Worm (Caenorhabditis elegans): ENCODE data around the gene srt-44.
A peak's percentile ranks its signal among the peaks of the same experiment; 100 is the strongest.
"Not testable (repeated sequence)": the region's sequence is repeated elsewhere in the genome, so short reads cannot be mapped to it uniquely, and the experiment has no call there.

The srt-44 gene

ce11 chrIV:15103224-15103679 lies at the start of gene srt-44:
Gene srt-44 (plus strand): TSS chrIV:15103629.
- TF ChIP-seq attf-5 (GFP tag; optimal IDR thresholded peaks at IDR 0.05) = no peak
- TF ChIP-seq snpc-4 (GFP tag; optimal IDR thresholded peaks at IDR 0.05) = no peak
- TF ChIP-seq snpc-4 (tag; optimal IDR thresholded peaks at IDR 0.05) = peak in 1 of 4 experiments; percentile 50

DNA sequence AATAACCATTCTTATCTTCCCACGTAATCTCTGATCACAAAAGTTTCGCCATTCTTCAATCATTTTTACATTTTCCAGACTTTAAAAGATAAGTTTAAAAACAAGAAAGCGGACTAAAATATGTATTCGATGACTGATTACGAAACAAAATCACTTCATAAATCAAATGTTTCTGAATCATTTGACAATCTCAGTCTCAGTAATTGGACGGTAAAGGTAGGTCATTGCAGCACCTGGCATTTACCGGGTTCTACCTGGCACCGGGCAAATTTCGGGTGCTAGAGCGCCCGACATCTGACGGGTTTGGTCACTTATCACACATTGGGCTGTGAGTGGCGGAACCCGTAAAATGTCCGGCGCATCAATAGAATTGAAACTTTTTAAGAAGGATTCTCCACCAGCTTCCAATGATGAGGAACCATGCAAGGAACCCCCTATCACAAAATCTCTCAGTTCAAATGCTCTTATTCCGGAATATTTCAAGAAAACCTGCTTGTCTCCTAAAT lies 47.3 kb upstream of the srt-44 start, which contains the start of gene Y41E3.19:
Gene Y41E3.19, plus strand, starts transcription at position 51 of the 506 bp plus-strand sequence.
- TF ChIP-seq D2030.7 (GFP tag; IDR thresholded peaks at IDR 0.05) (no peak), snpc-1.1 (tag; optimal IDR thresholded peaks at IDR 0.05; ENCODE audit: insufficient read depth) (peak; percentile 47), atf-7 (tag; optimal IDR thresholded peaks at IDR 0.05) (no peak), repo-1 (tag; optimal IDR thresholded peaks at IDR 0.05) (no peak), hrde-1 (tag; optimal IDR thresholded peaks at IDR 0.05; ENCODE audit: borderline replicate concordance) (no peak), lsl-1 (GFP tag; optimal IDR thresholded peaks at IDR 0.05) (no peak), egrh-3 (GFP tag; IDR thresholded peaks at IDR 0.05) (no peak), snpc-3.4 (tag; optimal IDR thresholded peaks at IDR 0.05) (peak; percentile 33), snpc-4 (GFP tag; optimal IDR thresholded peaks at IDR 0.05) (peak; percentile 36), snpc-4 (tag; optimal IDR thresholded peaks at IDR 0.05) (peak in 3 of 4 experiments; percentile 28 to 92 (median 30))

ce11 chrIV:15057994-15058393 lies 45.4 kb upstream of the srt-44 start, which contains the start of gene Y41E3.13:
Gene Y41E3.13 (plus strand): TSS chrIV:15058294.
- TF ChIP-seq egl-44 (GFP tag; IDR thresholded peaks at IDR 0.05) (no peak), nfya-2 (GFP tag; IDR thresholded peaks at IDR 0.05) (no peak), nhr-80 (tag; optimal IDR thresholded peaks at IDR 0.05) (no peak), let-526 (GFP tag; IDR thresholded peaks at IDR 0.05) (no peak)

DNA sequence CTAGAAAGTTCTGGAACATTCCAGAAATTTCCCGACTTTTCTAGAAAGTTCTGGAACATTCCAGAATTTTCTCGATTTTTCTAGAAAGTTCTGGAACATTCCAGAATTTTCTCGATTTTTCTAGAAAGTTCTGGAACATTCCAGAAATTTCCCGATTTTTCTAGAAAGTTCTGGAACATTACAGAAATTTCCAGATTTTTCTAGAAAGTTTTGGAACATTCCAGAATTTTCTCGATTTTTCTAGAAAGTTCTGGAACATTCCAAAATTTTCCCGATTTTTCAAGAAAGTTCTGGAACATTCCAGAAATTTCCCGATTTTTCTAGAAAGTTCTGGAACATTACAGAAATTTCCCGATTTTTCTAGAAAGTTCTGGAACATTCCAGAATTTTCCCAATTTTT lies 44.3 kb upstream of the srt-44 start:
- TF ChIP-seq snpc-4 (GFP tag; optimal IDR thresholded peaks at IDR 0.05) = not testable (repeated sequence)
- peak in 1 of 4 experiments; percentile 88 for TF ChIP-seq snpc-4 (tag; optimal IDR thresholded peaks at IDR 0.05)
- TF ChIP-seq madf-3 (GFP tag; IDR thresholded peaks at IDR 0.05) = peak; percentile 93
- peak; percentile 87 for TF ChIP-seq Y53G8AR.9 (GFP tag; conservative IDR thresholded peaks at IDR 0.05)
- peak; percentile 99 for TF ChIP-seq cebp-2 (GFP tag; IDR thresholded peaks at IDR 0.05)
- TF ChIP-seq let-526 (GFP tag; IDR thresholded peaks at IDR 0.05) = peak; percentile 97
- TF ChIP-seq Y56A3A.18 (GFP tag; IDR thresholded peaks at IDR 0.05) = peak; percentile 92
- peak; percentile 62; the same call in 1 of the 2 replicates for TF ChIP-seq mcd-1 (GFP tag; IDR thresholded peaks at IDR 0.05)
- peak; percentile 69 for TF ChIP-seq attf-3 (GFP tag; conservative IDR thresholded peaks at IDR 0.05)
- peak; percentile 95 for TF ChIP-seq Y67H2A.10 (GFP tag; conservative IDR thresholded peaks at IDR 0.05)
- TF ChIP-seq pbrm-1 (GFP tag; IDR thresholded peaks at IDR 0.05) = peak; percentile 97
- TF ChIP-seq ekl-4 (GFP tag; IDR thresholded peaks at IDR 0.05) = peak; percentile 98
- TF ChIP-seq egl-44 (GFP tag; IDR thresholded peaks at IDR 0.05) = peak; percentile 97
- peak; percentile 96 for TF ChIP-seq Y53F4B.3 (GFP tag; IDR thresholded peaks at IDR 0.05)
- peak; percentile 63 for TF ChIP-seq madf-8 (GFP tag; conservative IDR thresholded peaks at IDR 0.05)
- TF ChIP-seq bed-1 (GFP tag; IDR thresholded peaks at IDR 0.05) = peak; percentile 78
- peak; percentile 53 for TF ChIP-seq lin-54 (GFP tag; optimal IDR thresholded peaks at IDR 0.05)
- peak; percentile 53; the same call in 1 of the 2 replicates for TF ChIP-seq K11D2.4 (GFP tag; IDR thresholded peaks at IDR 0.05)
- peak; percentile 92 for TF ChIP-seq nfyb-1 (GFP tag; IDR thresholded peaks at IDR 0.05)
- TF ChIP-seq ztf-28 (GFP tag; IDR thresholded peaks at IDR 0.05) = peak; percentile 93
- peak; percentile 91 for TF ChIP-seq B0019.2 (GFP tag; conservative IDR thresholded peaks at IDR 0.05)
- TF ChIP-seq aptf-2 (GFP tag; conservative IDR thresholded peaks at IDR 0.05) = peak; percentile 88
- peak; percentile 93 for TF ChIP-seq egrh-3 (GFP tag; IDR thresholded peaks at IDR 0.05)
- peak; percentile 100 for TF ChIP-seq hsf-1 (GFP tag; IDR thresholded peaks at IDR 0.05)
- TF ChIP-seq F37B4.10 (GFP tag; IDR thresholded peaks at IDR 0.05) = peak; percentile 94; the same call in 1 of the 2 replicates
- TF ChIP-seq D2030.7 (GFP tag; IDR thresholded peaks at IDR 0.05) = peak; percentile 97
- peak; percentile 96 for TF ChIP-seq lin-26 (GFP tag; IDR thresholded peaks at IDR 0.05)
- TF ChIP-seq ceh-100 (GFP tag; IDR thresholded peaks at IDR 0.05) = peak; percentile 84
- TF ChIP-seq F33H1.4 (GFP tag; IDR thresholded peaks at IDR 0.05) = peak; percentile 72
- peak; percentile 97 for TF ChIP-seq ceh-40 (GFP tag; IDR thresholded peaks at IDR 0.05)
- TF ChIP-seq madf-6 (GFP tag; IDR thresholded peaks at IDR 0.05) = peak; percentile 92
- 0 out of 2 replicates have a peak, but pooled peaks have one; percentile 13 for TF ChIP-seq hmg-1.2 (GFP tag; IDR thresholded peaks at IDR 0.05)

All from whole organism, young adult.